Worm (Caenorhabditis elegans) whole organism, young adult: ENCODE results near the gene ncx-3.

Source experiments
- attf-3 ChIP-seq: fragments of 200-800 bp; sonication (Bioruptor generic); conservative IDR thresholded peaks from 2 replicates; pipeline ENCODE4 v1.3.6; 2022; ENCODE audit warnings: missing genetic modification reagents, missing genetic modification characterization, missing compliant biosample characterization
- ccch-3 ChIP-seq: fragments of 200-800 bp; sonication (Bioruptor generic); optimal IDR thresholded peaks from 2 replicates; lab custom pipeline; 2018; ENCODE audit warnings: mild to moderate bottlenecking, missing genetic modification characterization, missing compliant biosample characterization
- let-526 ChIP-seq: fragments of 200-800 bp; sonication (Bioruptor generic); IDR thresholded peaks from 2 replicates; pipeline ENCODE4 v1.3.6; 2022; ENCODE audit warnings: missing genetic modification reagents, missing genetic modification characterization, missing compliant biosample characterization
- lin-35 ChIP-seq, 3 experiments: fragments of 150-350 bp in 2 of 3; sonication (generic microtip) in 1 of 3; optimal IDR thresholded peaks; 2 replicates each; lab custom pipeline; 2014 to 2018; ENCODE audit warnings: missing biosample characterization in 3 of 3, missing genetic modification characterization in 3 of 3, missing genetic modification reagents in 3 of 3
- pha-4 ChIP-seq: fragments of 150-350 bp; sonication (generic microtip); optimal IDR thresholded peaks from 2 replicates; lab custom pipeline; 2014; ENCODE audit warnings: missing biosample characterization, missing genetic modification reagents, missing genetic modification characterization
- rcor-1 ChIP-seq: fragments of 200-800 bp; sonication (Bioruptor generic); IDR thresholded peaks from 2 replicates; pipeline ENCODE4 v1.3.6; 2022; ENCODE audit warnings: missing genetic modification reagents, missing genetic modification characterization, missing compliant biosample characterization
- unc-62 ChIP-seq: fragments of 150-350 bp; optimal IDR thresholded peaks from 2 replicates; lab custom pipeline; 2014; ENCODE audit warnings: missing biosample characterization, missing genetic modification reagents, missing genetic modification characterization

- no peak for TF ChIP-seq pha-4 (tag; lab: Kevin White, UChicago)
- no peak for TF ChIP-seq let-526 (GFP tag; lab: Robert Waterston, UW)
- no peak for TF ChIP-seq unc-62
- no peak for TF ChIP-seq attf-3 (GFP tag; lab: Robert Waterston, UW)
- TF ChIP-seq rcor-1 (GFP tag; lab: Robert Waterston, UW), result no peak
- TF ChIP-seq lin-35 (GFP tag; optimal IDR thresholded peaks at IDR 0.05; lab: Kevin White, UChicago), result no peak
- no peak for TF ChIP-seq ccch-3 (GFP tag; lab: Kevin White, UChicago)
Measured at ce11 chrIV:10695203-10695602, 21.2 kb upstream of the ncx-3 start, which contains the start of gene R102.4.
